Worm (Caenorhabditis elegans) whole organism, L4 larva: ENCODE measurements around the gene F54F2.6.

Experiments
- ceh-28 ChIP-seq: fragments of 150-350 bp; optimal IDR thresholded peaks from 2 replicates; lab custom pipeline; 2014; ENCODE audit warnings: missing biosample characterization, missing genetic modification reagents, missing genetic modification characterization
- nhr-10 ChIP-seq: fragments of 150-350 bp; optimal IDR thresholded peaks from 2 replicates; lab custom pipeline; 2014; ENCODE audit warnings: missing biosample characterization, missing genetic modification characterization
- nhr-42 ChIP-seq: fragments of 200-800 bp; sonication (Bioruptor generic); IDR thresholded peaks from 2 replicates; pipeline ENCODE4 v1.3.6; 2022; ENCODE audit warnings: missing genetic modification characterization, missing compliant biosample characterization
- pqm-1 ChIP-seq: sonication (generic microtip); optimal IDR thresholded peaks from 2 replicates; lab custom pipeline; 2017; ENCODE audit warnings: missing biosample characterization, missing genetic modification characterization

DNA sequence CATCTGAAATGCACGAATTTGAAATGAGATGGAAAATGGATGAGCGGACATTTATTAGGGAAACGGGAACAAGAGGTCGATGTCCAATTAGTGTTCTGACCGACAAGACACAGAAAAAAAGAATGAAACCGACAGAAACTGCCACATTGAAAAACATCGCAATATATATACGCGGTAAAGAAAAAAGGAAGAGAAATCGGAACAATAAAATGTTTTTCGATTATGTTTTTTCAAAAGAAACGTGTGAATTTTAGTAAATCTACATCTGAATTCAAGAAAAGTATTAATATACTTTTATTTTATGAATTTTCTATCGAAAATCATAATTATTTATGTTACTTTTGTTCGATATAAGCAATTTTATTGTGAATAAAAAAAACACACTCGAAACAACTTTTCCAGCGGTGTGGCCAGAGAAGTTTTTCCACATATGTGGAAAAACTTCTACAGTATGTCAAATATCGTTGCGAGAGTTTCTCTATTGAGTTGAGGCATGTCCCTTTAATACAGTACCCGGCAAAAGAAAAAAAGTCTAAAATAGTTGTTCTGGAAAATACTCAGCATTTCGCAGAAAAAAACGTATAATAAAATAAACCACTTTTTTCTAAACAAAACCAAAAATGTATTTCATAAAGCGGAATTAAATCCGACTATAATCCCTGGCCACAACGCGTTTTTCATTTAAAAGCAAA is 30.7 kb upstream of the F54F2.6 start, which contains the start of gene F44E2.10:
- no peak for TF ChIP-seq pqm-1 (tag; lab: Kevin White, UChicago)
- no peak for TF ChIP-seq nhr-10 (tag; lab: Kevin White, UChicago)
- TF ChIP-seq nhr-42 (GFP tag; lab: Robert Waterston, UW): no peak
- TF ChIP-seq ceh-28 (tag; lab: Kevin White, UChicago): no peak
